Worm (Caenorhabditis elegans) whole organism, midembryonic: ENCODE results near the gene Y27F2A.9.
"Not testable (repeated sequence)": the region's sequence is repeated elsewhere in the genome, so short reads cannot be mapped to it uniquely, and the experiment has no call there.

Experiments
- T22C8.4 ChIP-seq: fragments of 200-800 bp; sonication (Bioruptor generic); IDR thresholded peaks from 2 replicates; pipeline ENCODE4 v1.3.6; 2022; ENCODE audit warnings: missing genetic modification characterization, missing compliant biosample characterization
- cog-1 ChIP-seq: sonication (generic microtip); optimal IDR thresholded peaks from 2 replicates; lab custom pipeline; 2016; ENCODE audit warnings: missing genetic modification characterization, missing compliant biosample characterization
- flt-1 ChIP-seq: fragments of 200-800 bp; sonication (Bioruptor generic); IDR thresholded peaks from 2 replicates; pipeline ENCODE4 v1.3.6; 2022; ENCODE audit warnings: missing genetic modification characterization, missing compliant biosample characterization
- klf-2 ChIP-seq: fragments of 200-800 bp; sonication (Bioruptor generic); conservative IDR thresholded peaks from 2 replicates; pipeline ENCODE4 v1.3.6; 2022; ENCODE audit warnings: missing genetic modification reagents, missing genetic modification characterization, missing compliant biosample characterization
- med-1 ChIP-seq: sonication (generic microtip); optimal IDR thresholded peaks from 2 replicates; lab custom pipeline; 2017; ENCODE audit warnings: missing genetic modification characterization, mild to moderate bottlenecking, missing compliant biosample characterization, antibody characterized with exemption, missing genetic modification reagents; ENCODE audit not compliant: insufficient read depth
- ref-1 ChIP-seq: fragments of 200-800 bp; sonication (Bioruptor generic); conservative IDR thresholded peaks from 2 replicates; pipeline ENCODE4 v1.3.6; 2022; ENCODE audit warnings: missing genetic modification reagents, missing genetic modification characterization, missing compliant biosample characterization
- tab-1 ChIP-seq: fragments of 200-800 bp; sonication (Bioruptor generic); IDR thresholded peaks from 2 replicates; pipeline ENCODE4 v1.3.6; 2022; ENCODE audit warnings: missing genetic modification characterization, missing compliant biosample characterization
- ztf-23 ChIP-seq: fragments of 200-800 bp; sonication (Bioruptor generic); IDR thresholded peaks from 2 replicates; pipeline ENCODE4 v1.3.6; 2022; ENCODE audit warnings: missing genetic modification reagents, missing genetic modification characterization, missing compliant biosample characterization
- ztf-29 ChIP-seq: fragments of 200-800 bp; sonication (Bioruptor generic); IDR thresholded peaks from 2 replicates; pipeline ENCODE4 v1.3.6; 2022; ENCODE audit warnings: missing genetic modification reagents, missing genetic modification characterization, missing compliant biosample characterization

Gene Y27F2A.9

DNA sequence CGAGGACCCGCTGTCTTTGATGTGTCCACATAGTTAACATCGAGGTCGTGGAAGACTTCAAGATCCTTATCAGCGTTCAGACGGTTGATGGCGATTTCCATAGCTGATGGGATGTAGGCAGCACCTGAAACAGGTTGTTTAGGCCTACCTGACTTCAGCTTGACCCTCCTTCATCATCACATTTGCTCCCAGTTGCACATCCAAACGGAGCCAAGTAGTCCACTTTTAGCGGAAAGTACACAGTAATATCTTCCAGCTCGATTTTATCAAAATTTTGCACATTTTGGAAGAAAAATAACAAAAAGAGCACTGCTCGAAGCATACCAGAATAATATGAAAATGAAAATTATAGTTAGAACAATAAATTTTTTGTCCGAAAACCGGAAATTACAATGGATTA, 5.5 kb upstream of the Y27F2A.9 start, which contains the start of gene gcy-15:
gcy-15 (minus strand) TSS at position 101 of the 400 bp plus-strand sequence.
- TF ChIP-seq ztf-23 (GFP tag; lab: Robert Waterston, UW) (no peak), klf-2 (no peak), cog-1 (tag; lab: Kevin White, UChicago) (no peak), ztf-29 (GFP tag; lab: Robert Waterston, UW) (no peak)

DNA sequence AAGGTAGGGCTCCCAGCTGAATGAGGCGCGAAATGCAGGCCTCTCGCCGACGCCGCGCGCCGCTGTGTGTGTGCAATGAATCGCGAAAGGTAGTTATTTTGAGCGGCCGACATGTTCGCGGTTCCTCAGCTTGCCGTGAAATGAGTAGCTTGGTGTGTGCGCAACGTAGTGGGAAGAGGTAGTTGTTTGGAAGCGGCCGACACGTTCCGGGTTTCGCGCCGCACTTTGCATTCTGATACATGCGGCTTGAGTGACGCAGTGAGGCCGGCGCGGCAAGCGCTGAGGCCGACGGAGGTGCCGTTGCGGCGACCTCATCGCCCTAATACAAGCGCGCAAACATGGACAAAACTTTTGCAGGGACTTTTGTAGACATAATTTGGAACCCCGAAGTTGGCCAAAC, 4.3 kb upstream of the Y27F2A.9 start:
- TF ChIP-seq flt-1 (no peak), T22C8.4 (GFP tag; lab: Robert Waterston, UW) (no peak), ref-1 (no peak), cog-1 (tag; lab: Kevin White, UChicago) (no peak), klf-2 (no peak), med-1 (no peak)

DNA sequence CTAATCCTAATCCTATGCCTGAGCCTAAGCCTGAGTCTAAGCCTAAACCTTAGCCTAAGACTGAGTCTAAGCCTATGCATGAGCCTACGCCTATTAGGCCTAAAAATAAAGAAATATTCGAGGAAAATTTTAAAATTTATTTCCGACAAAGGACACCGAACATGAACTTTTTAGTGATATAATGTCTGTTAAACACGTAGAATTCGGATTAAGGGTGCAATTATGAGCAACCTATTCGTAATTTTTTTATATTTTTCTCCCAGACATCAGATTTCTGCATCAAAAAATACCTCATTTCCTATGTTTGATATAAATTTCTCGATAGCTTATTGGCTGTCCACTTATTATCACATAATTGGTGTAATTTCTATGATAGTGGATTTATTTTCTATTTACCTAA, 2.4 kb downstream of the Y27F2A.9 start, which contains the start of gene Y27F2A.11:
Y27F2A.11 (plus strand) TSS at position 301 of the 400 bp plus-strand sequence.
- TF ChIP-seq klf-2, ref-1, flt-1: not testable (repeated sequence)

DNA sequence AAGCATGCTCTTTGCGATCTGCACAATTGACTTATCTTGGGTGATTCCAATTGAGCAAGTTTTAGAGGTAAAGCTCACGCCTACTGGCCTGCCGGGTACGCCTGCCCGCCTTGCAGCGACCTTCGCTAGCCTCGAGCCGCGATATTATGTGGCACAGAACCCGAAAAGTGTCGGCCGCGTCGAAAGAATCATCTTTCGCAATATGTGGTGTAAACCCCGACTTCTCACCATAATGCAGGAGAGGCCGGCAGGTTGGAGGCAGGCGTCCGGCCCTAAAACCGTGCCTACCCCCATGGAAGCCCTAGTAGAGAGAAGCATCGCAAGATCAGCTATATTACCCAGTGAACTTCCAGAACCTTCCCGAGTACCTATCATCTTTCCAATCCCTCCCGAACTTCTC, 5.6 kb downstream of the Y27F2A.9 start:
- no peak for TF ChIP-seq med-1
- no peak for TF ChIP-seq flt-1
- no peak for TF ChIP-seq ztf-23 (GFP tag; lab: Robert Waterston, UW)
- no peak for TF ChIP-seq T22C8.4 (GFP tag; lab: Robert Waterston, UW)
- TF ChIP-seq tab-1 (GFP tag; lab: Robert Waterston, UW) = no peak
- no peak for TF ChIP-seq cog-1 (tag; lab: Kevin White, UChicago)
- TF ChIP-seq klf-2 = no peak
- no peak for TF ChIP-seq ref-1
- TF ChIP-seq ztf-29 (GFP tag; lab: Robert Waterston, UW) = no peak

DNA sequence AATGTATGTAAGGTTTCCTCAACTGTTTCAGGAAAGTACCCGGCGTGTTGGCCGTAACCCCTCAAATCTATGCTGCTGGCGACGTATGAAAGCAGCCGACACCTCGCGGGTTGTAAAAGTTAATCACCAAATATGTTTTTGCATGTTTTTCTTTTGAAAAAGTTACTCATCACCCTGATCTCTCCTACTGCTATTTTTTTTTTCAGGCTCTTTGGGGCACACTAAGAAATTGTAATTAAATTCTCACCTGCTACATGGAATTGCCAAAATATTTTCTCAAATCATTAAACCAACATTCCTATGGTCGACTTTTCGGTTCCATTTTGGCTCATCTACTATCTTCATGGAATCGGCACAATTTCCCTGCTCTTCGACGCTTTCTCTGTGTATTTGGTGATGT, 6.6 kb downstream of the Y27F2A.9 start, which contains the start of gene sri-78:
sri-78 (plus strand) TSS at position 301 of the 400 bp plus-strand sequence.
- TF ChIP-seq med-1; ztf-23 (GFP tag; lab: Robert Waterston, UW); T22C8.4 (GFP tag; lab: Robert Waterston, UW): not testable (repeated sequence)

DNA sequence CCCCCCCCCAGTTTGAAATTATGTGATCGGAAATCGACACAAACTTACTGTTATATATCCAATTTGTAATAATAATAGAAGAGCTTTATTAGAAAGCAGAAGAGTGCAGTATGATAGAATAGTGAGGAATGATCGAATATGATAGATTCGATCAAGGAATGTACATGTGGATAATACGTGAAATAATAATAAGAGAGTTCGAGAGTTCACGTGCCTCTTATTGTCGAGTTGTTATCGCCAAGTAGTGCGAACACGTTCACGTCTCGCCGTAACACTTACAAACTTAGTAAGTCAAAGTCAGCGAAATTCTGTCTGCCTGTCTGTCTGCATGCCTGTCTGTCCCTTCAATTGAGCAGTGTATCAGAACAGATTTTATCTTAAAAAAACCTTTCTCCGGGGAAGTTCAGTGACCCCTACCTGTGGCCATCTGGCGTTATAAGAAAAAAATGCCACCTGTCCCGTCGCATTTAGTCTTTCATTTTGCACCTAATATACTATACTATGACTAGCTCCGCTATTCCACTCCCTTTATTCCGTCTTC, 8.1 kb downstream of the Y27F2A.9 start, which contains the start of the genes Y27F2A.6 and Y27F2A.8:
Y27F2A.6 (minus strand) TSS at position 101 of the 541 bp plus-strand sequence.
Y27F2A.8 (plus strand) TSS at position 491 of the 541 bp plus-strand sequence.
- TF ChIP-seq ztf-23 (GFP tag; lab: Robert Waterston, UW); ztf-29 (GFP tag; lab: Robert Waterston, UW); klf-2: not testable (repeated sequence)

DNA sequence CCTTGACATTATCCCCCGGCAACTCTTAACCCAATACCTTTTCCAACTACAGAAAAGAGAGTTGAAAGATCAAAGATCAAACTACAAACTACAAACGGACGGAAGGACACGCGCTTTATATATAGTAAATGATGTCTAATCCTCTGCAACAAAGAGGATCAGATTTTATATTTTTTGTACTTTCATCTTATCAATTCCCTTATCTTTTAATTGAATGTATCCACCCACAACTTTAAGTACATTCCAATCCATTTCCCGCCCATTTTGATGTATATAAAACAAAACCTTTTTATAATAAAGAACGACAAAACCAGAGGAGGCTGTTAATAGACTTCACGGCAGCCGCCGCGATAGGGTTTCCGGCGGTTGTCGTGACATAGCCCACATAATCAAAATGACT, 13.8 kb downstream of the Y27F2A.9 start, which contains the start of gene sri-40:
sri-40 (plus strand) TSS at position 301 of the 400 bp plus-strand sequence.
- not testable (repeated sequence) for TF ChIP-seq klf-2; ref-1; ztf-29 (GFP tag; lab: Robert Waterston, UW)

DNA sequence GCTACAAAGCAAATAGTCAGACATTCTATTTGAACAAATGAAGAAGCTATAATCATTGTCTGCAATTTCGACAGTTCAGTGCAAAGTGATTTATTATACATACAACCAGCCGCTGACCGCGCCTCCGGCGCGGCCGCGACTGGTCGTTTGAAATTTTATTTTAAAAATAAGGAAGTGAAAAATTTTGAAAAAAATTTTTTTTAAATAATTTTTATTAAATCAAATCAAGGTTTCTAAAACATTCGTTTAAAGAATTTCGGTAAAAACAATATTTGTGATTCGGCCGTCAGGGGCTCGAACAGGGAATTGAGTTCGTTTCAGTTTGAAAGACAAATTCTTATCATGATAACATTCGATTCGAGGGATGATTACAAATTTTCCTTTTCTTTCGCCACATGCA, 19.3 kb downstream of the Y27F2A.9 start, which contains the start of gene Y27F2A.10:
Y27F2A.10 (minus strand) TSS at position 101 of the 400 bp plus-strand sequence.
- TF ChIP-seq med-1 (no peak), ztf-29 (GFP tag; lab: Robert Waterston, UW) (no peak), klf-2 (no peak), ref-1 (no peak), ztf-23 (GFP tag; lab: Robert Waterston, UW) (no peak), flt-1 (no peak), T22C8.4 (GFP tag; lab: Robert Waterston, UW) (no peak), cog-1 (tag; lab: Kevin White, UChicago) (no peak)

DNA sequence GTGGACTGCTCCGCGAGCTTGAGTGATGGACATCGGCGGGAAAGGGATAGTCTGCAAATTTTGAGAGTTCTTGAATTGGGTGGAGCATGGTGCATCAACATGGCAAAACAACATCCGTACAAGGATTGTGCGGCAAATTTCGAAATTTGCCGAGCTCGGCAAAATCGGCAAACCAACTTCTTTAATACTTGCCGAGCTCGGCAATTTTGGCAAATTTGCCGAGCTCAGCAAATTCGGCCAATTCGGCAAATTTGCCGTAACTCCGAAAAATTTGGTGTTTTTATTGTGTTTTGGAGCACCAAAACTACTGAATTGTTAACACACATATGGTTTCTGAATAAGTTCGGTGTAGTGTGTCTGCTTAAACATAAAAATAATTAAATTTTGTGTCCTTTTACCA, 21.4 kb downstream of the Y27F2A.9 start, which contains the start of gene fbxc-55:
fbxc-55 (minus strand) TSS at position 101 of the 400 bp plus-strand sequence.
- TF ChIP-seq ztf-23 (GFP tag; lab: Robert Waterston, UW) (no peak), ref-1 (no peak), cog-1 (tag; lab: Kevin White, UChicago) (no peak), T22C8.4 (GFP tag; lab: Robert Waterston, UW) (no peak), tab-1 (GFP tag; lab: Robert Waterston, UW) (no peak), med-1 (no peak), klf-2 (no peak), ztf-29 (GFP tag; lab: Robert Waterston, UW) (no peak), flt-1 (no peak)

DNA sequence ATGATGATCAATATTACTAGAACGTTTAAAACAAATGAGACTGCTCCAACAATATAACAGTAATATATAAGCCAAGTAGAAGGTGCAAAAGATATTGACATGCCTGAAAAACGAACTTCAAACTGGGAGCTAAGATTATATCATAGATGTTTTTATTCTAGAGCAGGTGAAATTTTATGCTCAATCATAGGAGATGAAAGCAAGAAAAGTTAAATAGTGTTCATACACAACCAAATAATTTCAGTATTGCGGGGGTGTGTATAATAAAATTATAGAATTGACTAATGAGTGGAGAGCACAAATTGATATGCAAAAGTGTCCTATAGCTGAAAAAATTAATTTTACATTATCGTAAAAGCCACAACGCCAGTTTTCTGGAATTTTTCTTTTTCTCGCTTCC, 32.5 kb downstream of the Y27F2A.9 start, which contains the start of gene sri-34:
sri-34 (minus strand) TSS at position 101 of the 400 bp plus-strand sequence.
- no peak for TF ChIP-seq flt-1
- TF ChIP-seq med-1 = no peak
- TF ChIP-seq ref-1 = no peak
- no peak for TF ChIP-seq ztf-23 (GFP tag; lab: Robert Waterston, UW)
- TF ChIP-seq cog-1 (tag; lab: Kevin White, UChicago) = no peak

DNA sequence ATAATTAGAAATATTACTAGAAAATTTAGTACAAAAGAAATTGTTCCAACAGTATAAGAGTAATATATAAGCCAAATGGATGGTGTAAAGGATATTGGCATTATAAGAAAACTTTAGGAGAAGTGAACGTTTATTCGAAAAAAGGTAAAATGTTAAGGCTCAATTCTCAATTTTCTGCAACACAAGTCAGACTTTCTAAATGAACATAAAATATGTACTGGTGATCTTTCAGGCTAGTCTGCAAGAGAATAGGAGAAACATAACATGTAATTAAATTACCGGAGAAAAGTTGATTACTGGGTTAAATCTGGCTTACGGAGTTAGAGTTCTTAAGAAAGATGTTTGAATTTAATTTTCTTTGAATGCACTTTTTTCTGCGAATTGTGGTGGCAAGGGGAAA, 34.7 kb downstream of the Y27F2A.9 start, which contains the start of gene sri-33:
sri-33 (minus strand) TSS at position 101 of the 400 bp plus-strand sequence.
- no peak for TF ChIP-seq flt-1
- TF ChIP-seq klf-2 = no peak
- no peak for TF ChIP-seq tab-1 (GFP tag; lab: Robert Waterston, UW)
- no peak for TF ChIP-seq ztf-23 (GFP tag; lab: Robert Waterston, UW)
- no peak for TF ChIP-seq cog-1 (tag; lab: Kevin White, UChicago)
- no peak for TF ChIP-seq ref-1
- no peak for TF ChIP-seq T22C8.4 (GFP tag; lab: Robert Waterston, UW)
- TF ChIP-seq ztf-29 (GFP tag; lab: Robert Waterston, UW) = no peak
- TF ChIP-seq med-1 = no peak
